Worm (Caenorhabditis elegans): Measurements from ENCODE around the gene R02F2.6.

ce11 chrIII:5478011-5478410, 713 bp downstream of the R02F2.6 start, which contains the start of gene R02F2.10:
- TF ChIP-seq mep-1 (tag; optimal IDR thresholded peaks at IDR 0.05) = no peak
- TF ChIP-seq pha-4 (tag; optimal IDR thresholded peaks at IDR 0.05) = no peak
- no peak for TF ChIP-seq snpc-4 (tag; optimal IDR thresholded peaks at IDR 0.05)
- TF ChIP-seq cnd-1 (tag; optimal IDR thresholded peaks at IDR 0.05) = no peak
- no peak for TF ChIP-seq tbx-8 (GFP tag; optimal IDR thresholded peaks at IDR 0.05)
- TF ChIP-seq nhr-237 (tag; optimal IDR thresholded peaks at IDR 0.05) = no peak
- TF ChIP-seq ces-1 (GFP tag; optimal IDR thresholded peaks at IDR 0.05) = no peak
- TF ChIP-seq unc-62 (GFP tag; optimal IDR thresholded peaks at IDR 0.05) = no peak
- TF ChIP-seq nhr-28 (tag; optimal IDR thresholded peaks at IDR 0.05) = no peak
- TF ChIP-seq unc-39 (tag; optimal IDR thresholded peaks at IDR 0.05) = no peak
- no peak for TF ChIP-seq M03D4.4 (tag; optimal IDR thresholded peaks at IDR 0.05)
- no peak for TF ChIP-seq lin-13 (tag; optimal IDR thresholded peaks at IDR 0.05)

Measured in whole organism, mixed stage, embryonic.